Fruit fly (Drosophila melanogaster): ENCODE results near the gene PIG-C.
A peak's percentile ranks its signal among the peaks of the same experiment; 100 is the strongest.

PIG-C gene

DNA sequence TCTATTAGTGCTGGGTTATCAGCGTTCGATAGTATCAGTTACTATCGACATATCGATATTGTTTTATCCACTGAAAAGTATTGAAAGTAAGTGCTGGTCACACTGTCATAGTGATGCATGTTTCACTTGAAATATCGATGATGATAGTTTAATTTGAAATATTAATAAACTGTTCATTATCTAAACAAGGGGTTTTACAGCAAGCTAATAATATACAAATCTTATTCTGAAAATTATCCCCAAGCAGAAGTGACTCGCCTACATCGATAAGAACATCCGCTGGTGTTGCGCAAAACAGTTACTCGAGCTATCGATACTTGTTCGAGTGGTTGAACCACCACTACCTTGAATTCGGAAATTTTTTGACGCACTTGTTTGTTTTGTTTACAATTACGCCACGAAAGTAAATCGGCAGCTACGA is at the start of gene PIG-C, which contains the start of the genes CG12016 and Dpm2:
PIG-C (minus strand) TSS at position 10 of the 421 bp plus-strand sequence.
CG12016 (plus strand) TSS at position 333 of the 421 bp plus-strand sequence.
Dpm2 (plus strand) TSS at position 333 of the 421 bp plus-strand sequence.
- TF ChIP-seq CG8301 (tag; optimal IDR thresholded peaks at IDR 0.05) (peak; percentile 8), CG17806 (tag; optimal IDR thresholded peaks at IDR 0.05) (peak; percentile 13), CG12605 (GFP tag; IDR thresholded peaks at IDR 0.05) (no peak), Pif1A (GFP tag; optimal IDR thresholded peaks at IDR 0.05) (no peak), Pif1B (GFP tag; optimal IDR thresholded peaks at IDR 0.05) (no peak), CG10348 (GFP tag; IDR thresholded peaks at IDR 0.05) (no peak), fd96Ca (GFP tag; IDR thresholded peaks at IDR 0.05) (no peak), D1 (tag; optimal IDR thresholded peaks at IDR 0.05) (no peak), CG14655 (GFP tag; optimal IDR thresholded peaks at IDR 0.05) (no peak), Ets98B (GFP tag; IDR thresholded peaks at IDR 0.05) (no peak; the same call in 1 of the 2 replicates), CG15710 (tag; optimal IDR thresholded peaks at IDR 0.05) (peak; percentile 48), CG8159 (tag; optimal IDR thresholded peaks at IDR 0.05) (no peak), EcR (GFP tag; optimal IDR thresholded peaks at IDR 0.05) (no peak), rn (GFP tag; IDR thresholded peaks at IDR 0.05) (no peak), gl (tag; optimal IDR thresholded peaks at IDR 0.05) (no peak), CG34367 (tag; optimal IDR thresholded peaks at IDR 0.05) (peak; percentile 25), Snoo (tag; optimal IDR thresholded peaks at IDR 0.05) (peak; percentile 20), CG4496 (GFP tag; IDR thresholded peaks at IDR 0.05) (peak; percentile 66; the same call in 1 of the 3 replicates), CG32121 (GFP tag; IDR thresholded peaks at IDR 0.05) (peak; percentile 47; the same call in 1 of the 2 replicates)

- no peak for TF ChIP-seq CG8159 (tag; optimal IDR thresholded peaks at IDR 0.05)
- no peak for TF ChIP-seq D1 (tag; optimal IDR thresholded peaks at IDR 0.05)
- no peak for TF ChIP-seq CG9948 (tag; optimal IDR thresholded peaks at IDR 0.05)
- TF ChIP-seq CG8301 (tag; optimal IDR thresholded peaks at IDR 0.05), result no peak
- no peak for TF ChIP-seq CG10348 (GFP tag; IDR thresholded peaks at IDR 0.05)
- TF ChIP-seq CG32121 (GFP tag; IDR thresholded peaks at IDR 0.05), result no peak
- no peak for TF ChIP-seq CG15710 (tag; optimal IDR thresholded peaks at IDR 0.05)
- no peak for TF ChIP-seq rn (GFP tag; IDR thresholded peaks at IDR 0.05)
- no peak for TF ChIP-seq CG14655 (GFP tag; optimal IDR thresholded peaks at IDR 0.05)
- TF ChIP-seq gl (tag; optimal IDR thresholded peaks at IDR 0.05), result no peak
- TF ChIP-seq CG13204 (GFP tag; optimal IDR thresholded peaks at IDR 0.05), result no peak
Measured at dm6 chr3L:3353297-3353696, 34.3 kb upstream of the PIG-C start.

dm6 chr3L:3352516-3352915 is 33.5 kb upstream of the PIG-C start:
- TF ChIP-seq rn (GFP tag; IDR thresholded peaks at IDR 0.05), result no peak
- no peak for TF ChIP-seq Pif1B (GFP tag; optimal IDR thresholded peaks at IDR 0.05)
- TF ChIP-seq fd96Ca (GFP tag; IDR thresholded peaks at IDR 0.05), result no peak
- no peak for TF ChIP-seq CG4496 (GFP tag; IDR thresholded peaks at IDR 0.05)
- no peak for TF ChIP-seq Snoo (tag; optimal IDR thresholded peaks at IDR 0.05)
- no peak for TF ChIP-seq CG9948 (tag; optimal IDR thresholded peaks at IDR 0.05)
- TF ChIP-seq CG14655 (GFP tag; optimal IDR thresholded peaks at IDR 0.05), result no peak
- no peak for TF ChIP-seq CG8301 (tag; optimal IDR thresholded peaks at IDR 0.05)
- no peak for TF ChIP-seq CG32121 (GFP tag; IDR thresholded peaks at IDR 0.05)
- no peak for TF ChIP-seq CG17806 (tag; optimal IDR thresholded peaks at IDR 0.05)
- no peak for TF ChIP-seq CG34367 (tag; optimal IDR thresholded peaks at IDR 0.05)
- TF ChIP-seq CG13204 (GFP tag; optimal IDR thresholded peaks at IDR 0.05), result no peak
- no peak for TF ChIP-seq CG15710 (tag; optimal IDR thresholded peaks at IDR 0.05)
- TF ChIP-seq gl (tag; optimal IDR thresholded peaks at IDR 0.05), result no peak
- no peak for TF ChIP-seq Pif1A (GFP tag; optimal IDR thresholded peaks at IDR 0.05)
- TF ChIP-seq EcR (GFP tag; optimal IDR thresholded peaks at IDR 0.05), result no peak

DNA sequence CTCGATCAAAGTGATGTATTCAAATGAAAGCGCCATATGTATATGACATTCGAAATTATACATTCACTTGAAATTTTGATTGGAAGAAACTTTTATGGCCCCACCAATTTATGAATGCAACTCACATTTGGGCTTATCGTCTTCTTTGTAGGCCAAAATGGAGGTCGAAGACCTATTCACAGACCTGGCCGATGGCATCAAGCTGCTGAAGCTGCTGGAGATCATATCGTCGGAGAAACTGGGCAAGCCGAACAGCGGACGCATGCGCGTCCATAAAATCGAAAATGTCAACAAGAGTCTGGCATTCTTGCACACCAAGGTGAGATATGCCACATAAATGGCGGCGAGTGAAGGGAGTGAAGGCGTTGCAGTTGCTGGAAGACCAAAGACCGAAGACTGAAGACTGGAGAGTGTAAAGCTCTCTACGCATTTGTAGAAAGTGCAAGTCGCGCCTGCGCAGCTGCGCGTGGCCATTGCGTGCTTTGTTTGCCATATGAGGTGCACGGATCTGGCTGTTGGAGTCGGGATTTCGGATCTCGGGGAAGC is 32.9 kb upstream of the PIG-C start:
- TF ChIP-seq CG9948 (tag; optimal IDR thresholded peaks at IDR 0.05) (no peak), EcR (GFP tag; optimal IDR thresholded peaks at IDR 0.05) (peak; percentile 27)

- TF ChIP-seq CG8301 (tag; optimal IDR thresholded peaks at IDR 0.05) (no peak), rn (GFP tag; IDR thresholded peaks at IDR 0.05) (no peak), Snoo (tag; optimal IDR thresholded peaks at IDR 0.05) (no peak)
Measured at dm6 chr3L:3350572-3351343, 31.7 kb upstream of the PIG-C start.

dm6 chr3L:3349825-3350123 is 30.7 kb upstream of the PIG-C start:
- TF ChIP-seq CG8301 (tag; optimal IDR thresholded peaks at IDR 0.05), result no peak
- no peak for TF ChIP-seq Pif1A (GFP tag; optimal IDR thresholded peaks at IDR 0.05)
- TF ChIP-seq CG17806 (tag; optimal IDR thresholded peaks at IDR 0.05), result no peak
- TF ChIP-seq rn (GFP tag; IDR thresholded peaks at IDR 0.05), result no peak
- TF ChIP-seq CG32121 (GFP tag; IDR thresholded peaks at IDR 0.05), result no peak
- TF ChIP-seq gl (tag; optimal IDR thresholded peaks at IDR 0.05), result no peak
- no peak for TF ChIP-seq CG4496 (GFP tag; IDR thresholded peaks at IDR 0.05)
- TF ChIP-seq CG15710 (tag; optimal IDR thresholded peaks at IDR 0.05), result no peak
- no peak for TF ChIP-seq Pif1B (GFP tag; optimal IDR thresholded peaks at IDR 0.05)
- no peak for TF ChIP-seq CG12605 (GFP tag; IDR thresholded peaks at IDR 0.05)
- TF ChIP-seq CG13204 (GFP tag; optimal IDR thresholded peaks at IDR 0.05), result no peak
- TF ChIP-seq EcR (GFP tag; optimal IDR thresholded peaks at IDR 0.05), result no peak
- TF ChIP-seq CG8159 (tag; optimal IDR thresholded peaks at IDR 0.05), result no peak
- TF ChIP-seq Ets98B (GFP tag; IDR thresholded peaks at IDR 0.05), result no peak
- no peak for TF ChIP-seq D1 (tag; optimal IDR thresholded peaks at IDR 0.05)
- no peak for TF ChIP-seq CG9948 (tag; optimal IDR thresholded peaks at IDR 0.05)
- no peak for TF ChIP-seq CG34367 (tag; optimal IDR thresholded peaks at IDR 0.05)
- no peak for TF ChIP-seq Snoo (tag; optimal IDR thresholded peaks at IDR 0.05)

All from whole organism, pupa.